Worm (Caenorhabditis elegans): ENCODE measurements around the gene apx-1.

The apx-1 gene

ce11 chrV:3204433-3204832 lies 5.6 kb upstream of the apx-1 start (continued):
- TF ChIP-seq fkh-3 (tag; optimal IDR thresholded peaks at IDR 0.05) (no peak), athp-1 (tag; optimal IDR thresholded peaks at IDR 0.05) (no peak), lin-40 (tag; optimal IDR thresholded peaks at IDR 0.05) (no peak), egrh-3 (GFP tag; IDR thresholded peaks at IDR 0.05) (no peak), lsl-1 (GFP tag; optimal IDR thresholded peaks at IDR 0.05) (peak; percentile 98), chd-7 (tag; optimal IDR thresholded peaks at IDR 0.05) (no peak), snpc-3.4 (tag; optimal IDR thresholded peaks at IDR 0.05) (no peak), pha-4 (tag; optimal IDR thresholded peaks at IDR 0.05) (no peak), dpl-1 (GFP tag; optimal IDR thresholded peaks at IDR 0.05) (no peak), F10E7.11 (tag; optimal IDR thresholded peaks at IDR 0.05) (no peak), T07F8.4 (tag; optimal IDR thresholded peaks at IDR 0.05) (no peak), snpc-1.3 (tag; optimal IDR thresholded peaks at IDR 0.05; ENCODE audit: insufficient read depth) (no peak), Y67H2A.10 (GFP tag; conservative IDR thresholded peaks at IDR 0.05) (no peak), unc-130 (GFP tag; optimal IDR thresholded peaks at IDR 0.05) (no peak), Y56A3A.18 (GFP tag; IDR thresholded peaks at IDR 0.05) (no peak), ztf-25 (GFP tag; IDR thresholded peaks at IDR 0.05) (no peak), nhr-90 (tag; optimal IDR thresholded peaks at IDR 0.05) (no peak), attf-6 (GFP tag; IDR thresholded peaks at IDR 0.05) (no peak), B0336.3 (GFP tag; IDR thresholded peaks at IDR 0.05) (no peak), hsf-1 (GFP tag; IDR thresholded peaks at IDR 0.05) (no peak), nfya-2 (GFP tag; IDR thresholded peaks at IDR 0.05) (no peak), ztf-3 (GFP tag; optimal IDR thresholded peaks at IDR 0.05) (no peak), bed-2 (GFP tag; IDR thresholded peaks at IDR 0.05) (no peak), snpc-4 (GFP tag; optimal IDR thresholded peaks at IDR 0.05) (no peak), snpc-4 (tag; optimal IDR thresholded peaks at IDR 0.05) (peak in 1 of 4 experiments; percentile 54), rcor-1 (GFP tag; IDR thresholded peaks at IDR 0.05) (no peak), madf-6 (GFP tag; IDR thresholded peaks at IDR 0.05) (peak; percentile 97), tbx-9 (tag; optimal IDR thresholded peaks at IDR 0.05; ENCODE audit: borderline replicate concordance) (no peak), T26A5.8 (tag; optimal IDR thresholded peaks at IDR 0.05) (no peak), attf-3 (GFP tag; conservative IDR thresholded peaks at IDR 0.05) (no peak), D2030.7 (GFP tag; IDR thresholded peaks at IDR 0.05) (peak; percentile 82), lin-35 (GFP tag; optimal IDR thresholded peaks at IDR 0.05) (peak in 1 of 3 experiments; percentile 33), K11D2.4 (GFP tag; IDR thresholded peaks at IDR 0.05) (no peak), nfyb-1 (GFP tag; IDR thresholded peaks at IDR 0.05) (no peak), egl-44 (GFP tag; IDR thresholded peaks at IDR 0.05) (no peak), Y79H2A.3 (GFP tag; conservative IDR thresholded peaks at IDR 0.05) (no peak), dpff-1 (tag; optimal IDR thresholded peaks at IDR 0.05) (no peak), lir-1 (GFP tag; conservative IDR thresholded peaks at IDR 0.05) (no peak), gei-17 (GFP tag; optimal IDR thresholded peaks at IDR 0.05) (no peak), ets-4 (GFP tag; optimal IDR thresholded peaks at IDR 0.05) (no peak), nhr-179 (tag; optimal IDR thresholded peaks at IDR 0.05) (no peak), F33H1.4 (GFP tag; IDR thresholded peaks at IDR 0.05) (peak; percentile 98), xnd-1 (tag; optimal IDR thresholded peaks at IDR 0.05) (peak; percentile 98), akir-1 (GFP tag; optimal IDR thresholded peaks at IDR 0.05) (no peak), snpc-1.1 (tag; optimal IDR thresholded peaks at IDR 0.05; ENCODE audit: insufficient read depth) (peak; percentile 53), F57C9.4 (tag; optimal IDR thresholded peaks at IDR 0.05) (no peak), hmg-20 (GFP tag; IDR thresholded peaks at IDR 0.05) (no peak), cebp-1 (GFP tag; IDR thresholded peaks at IDR 0.05) (no peak), cebp-1 (tag; optimal IDR thresholded peaks at IDR 0.05) (no peak), pbrm-1 (GFP tag; IDR thresholded peaks at IDR 0.05) (peak; percentile 48; the same call in 1 of the 2 replicates)
